Worm (Caenorhabditis elegans) whole organism, young adult: ENCODE measurements around the gene F47G3.3.
A peak's percentile ranks its signal among the peaks of the same experiment; 100 is the strongest.

Experiments
- B0019.2 ChIP-seq: fragments of 200-800 bp; sonication (Bioruptor generic); conservative IDR thresholded peaks from 2 replicates; pipeline ENCODE4 v1.3.6; 2022; ENCODE audit warnings: missing genetic modification reagents, missing genetic modification characterization, missing compliant biosample characterization
- B0035.1 ChIP-seq: sonication (generic microtip); optimal IDR thresholded peaks from 2 replicates; lab custom pipeline; 2016; ENCODE audit warnings: missing genetic modification characterization, mild to moderate bottlenecking, missing compliant biosample characterization, missing genotype, missing genetic modification reagents
- C06A6.2 ChIP-seq: fragments of 200-800 bp; sonication (Bioruptor generic); conservative IDR thresholded peaks from 2 replicates; pipeline ENCODE4 v1.3.6; 2022; ENCODE audit warnings: missing genetic modification characterization, missing compliant biosample characterization
- C17E4.6 ChIP-seq: fragments of 200-800 bp; sonication (Bioruptor generic); IDR thresholded peaks from 2 replicates; pipeline ENCODE4 v1.3.6; 2022; ENCODE audit warnings: missing genetic modification reagents, missing genetic modification characterization, missing compliant biosample characterization
- D2030.7 ChIP-seq: fragments of 200-800 bp; sonication (Bioruptor generic); IDR thresholded peaks from 2 replicates; pipeline ENCODE4 v1.3.6; 2022; ENCODE audit warnings: missing genetic modification reagents, missing genetic modification characterization, missing compliant biosample characterization
- F22D6.2 ChIP-seq: sonication (generic microtip); optimal IDR thresholded peaks from 2 replicates; lab custom pipeline; 2016; ENCODE audit warnings: mild to moderate bottlenecking, missing genetic modification characterization, missing compliant biosample characterization
- F49E8.2 ChIP-seq: sonication (generic microtip); optimal IDR thresholded peaks from 3 replicates; lab custom pipeline; 2017; ENCODE audit warnings: missing genetic modification characterization, mild to moderate bottlenecking, missing compliant biosample characterization, antibody characterized with exemption, moderate library complexity; ENCODE audit not compliant: insufficient read depth
- F52B5.7 ChIP-seq: sonication (generic microtip); optimal IDR thresholded peaks from 2 replicates; lab custom pipeline; 2016; ENCODE audit warnings: mild to moderate bottlenecking, missing genetic modification characterization, missing compliant biosample characterization
- K12H6.12 ChIP-seq: fragments of 200-800 bp; sonication (Bioruptor generic); optimal IDR thresholded peaks from 2 replicates; lab custom pipeline; 2018; ENCODE audit warnings: mild to moderate bottlenecking, missing genetic modification characterization, missing compliant biosample characterization
- Y53F4B.3 ChIP-seq: fragments of 200-800 bp; sonication (Bioruptor generic); IDR thresholded peaks from 2 replicates; pipeline ENCODE4 v1.3.6; 2022; ENCODE audit warnings: missing genetic modification reagents, missing genetic modification characterization, missing compliant biosample characterization
- Y56A3A.18 ChIP-seq: fragments of 200-800 bp; sonication (Bioruptor generic); IDR thresholded peaks from 2 replicates; pipeline ENCODE4 v1.3.6; 2022; ENCODE audit warnings: missing genetic modification reagents, missing genetic modification characterization, missing compliant biosample characterization
- Y95B8A.8 ChIP-seq: fragments of 200-800 bp; sonication (Bioruptor generic); IDR thresholded peaks from 2 replicates; pipeline ENCODE4 v1.3.6; 2022; ENCODE audit warnings: missing genetic modification reagents, missing genetic modification characterization, missing compliant biosample characterization
- aptf-3 ChIP-seq: fragments of 200-800 bp; sonication (Bioruptor generic); IDR thresholded peaks from 2 replicates; pipeline ENCODE4 v1.3.6; 2022; ENCODE audit warnings: missing genetic modification characterization, missing compliant biosample characterization
- athp-1 ChIP-seq: sonication (generic microtip); optimal IDR thresholded peaks from 2 replicates; lab custom pipeline; 2017; ENCODE audit warnings: mild to moderate bottlenecking, missing genetic modification characterization, missing compliant biosample characterization
- attf-3 ChIP-seq: fragments of 200-800 bp; sonication (Bioruptor generic); conservative IDR thresholded peaks from 2 replicates; pipeline ENCODE4 v1.3.6; 2022; ENCODE audit warnings: missing genetic modification reagents, missing genetic modification characterization, missing compliant biosample characterization
- attf-5 ChIP-seq: fragments of 200-800 bp; sonication (Bioruptor generic); optimal IDR thresholded peaks from 2 replicates; lab custom pipeline; 2018; ENCODE audit warnings: mild to moderate bottlenecking, missing genetic modification characterization, missing compliant biosample characterization
- cebp-2 ChIP-seq: fragments of 200-800 bp; sonication (Bioruptor generic); IDR thresholded peaks from 2 replicates; pipeline ENCODE4 v1.3.6; 2022; ENCODE audit warnings: missing genetic modification characterization, missing compliant biosample characterization
- ceh-100 ChIP-seq: fragments of 200-800 bp; sonication (Bioruptor generic); IDR thresholded peaks from 2 replicates; pipeline ENCODE4 v1.3.6; 2022; ENCODE audit warnings: missing genetic modification reagents, missing genetic modification characterization, missing compliant biosample characterization
- ceh-40 ChIP-seq: fragments of 200-800 bp; sonication (Bioruptor generic); IDR thresholded peaks from 2 replicates; pipeline ENCODE4 v1.3.6; 2022; ENCODE audit warnings: missing genetic modification characterization, missing compliant biosample characterization
- dox-1 ChIP-seq: fragments of 200-800 bp; sonication (Bioruptor generic); IDR thresholded peaks from 2 replicates; pipeline ENCODE4 v1.3.6; 2022; ENCODE audit warnings: missing genetic modification reagents, missing genetic modification characterization, missing compliant biosample characterization
- ets-4 ChIP-seq: fragments of 200-800 bp; sonication (Bioruptor generic); optimal IDR thresholded peaks from 2 replicates; lab custom pipeline; 2018; ENCODE audit warnings: mild to moderate bottlenecking, missing genetic modification characterization, missing compliant biosample characterization
- gei-17 ChIP-seq: fragments of 200-800 bp; sonication (Bioruptor generic); optimal IDR thresholded peaks from 2 replicates; lab custom pipeline; 2018; ENCODE audit warnings: mild to moderate bottlenecking, missing genetic modification characterization, missing compliant biosample characterization
- let-607 ChIP-seq, 2 experiments: fragments of 200-800 bp in 1 of 2; sonication (Bioruptor generic) in 1 of 2; sonication (generic microtip) in 1 of 2; optimal IDR thresholded peaks; 2 replicates each; lab custom pipeline; 2016 to 2018; ENCODE audit warnings: mild to moderate bottlenecking in 2 of 2, missing compliant biosample characterization in 2 of 2, missing genetic modification characterization in 2 of 2, moderate library complexity in 2 of 2, missing genotype in 1 of 2
- mcd-1 ChIP-seq: fragments of 200-800 bp; sonication (Bioruptor generic); IDR thresholded peaks from 2 replicates; pipeline ENCODE4 v1.3.6; 2022; ENCODE audit warnings: missing genetic modification reagents, missing genetic modification characterization, missing compliant biosample characterization
- nhr-80 ChIP-seq: sonication (generic microtip); optimal IDR thresholded peaks from 2 replicates; lab custom pipeline; 2016; ENCODE audit warnings: missing genetic modification characterization, missing compliant biosample characterization
- nhr-90 ChIP-seq: sonication (generic microtip); optimal IDR thresholded peaks from 2 replicates; lab custom pipeline; 2016; ENCODE audit warnings: missing genotype, mild to moderate bottlenecking, missing genetic modification characterization, missing compliant biosample characterization
- sdz-38 ChIP-seq: sonication (generic microtip); optimal IDR thresholded peaks from 2 replicates; lab custom pipeline; 2016; ENCODE audit warnings: missing genotype, missing genetic modification characterization, missing compliant biosample characterization
- sea-2 ChIP-seq: fragments of 200-800 bp; sonication (Bioruptor generic); IDR thresholded peaks from 2 replicates; pipeline ENCODE4 v1.3.6; 2022; ENCODE audit warnings: missing genetic modification characterization, missing compliant biosample characterization
- snpc-4 ChIP-seq, 5 experiments: fragments of 150-350 bp in 1 of 5; sonication (generic microtip) in 4 of 5; optimal IDR thresholded peaks; 2 replicates each; lab custom pipeline; 2014 to 2018; ENCODE audit warnings: missing genetic modification characterization in 5 of 5, missing biosample characterization in 3 of 5, antibody characterized with exemption in 2 of 5, mild to moderate bottlenecking in 2 of 5, missing compliant biosample characterization in 2 of 5, missing genotype in 2 of 5, moderate library complexity in 2 of 5, missing genetic modification reagents in 1 of 5
- tbp1 ChIP-seq: fragments of 200-800 bp; sonication (Bioruptor generic); optimal IDR thresholded peaks from 2 replicates; lab custom pipeline; 2018; ENCODE audit warnings: mild to moderate bottlenecking, missing genetic modification characterization, missing compliant biosample characterization
- zfh-2 ChIP-seq: fragments of 200-800 bp; sonication (Bioruptor generic); conservative IDR thresholded peaks from 2 replicates; pipeline ENCODE4 v1.3.6; 2022; ENCODE audit warnings: missing genetic modification reagents, missing genetic modification characterization, missing compliant biosample characterization
- zim-3 ChIP-seq: sonication (generic microtip); optimal IDR thresholded peaks from 2 replicates; lab custom pipeline; 2017; ENCODE audit warnings: mild to moderate bottlenecking, missing genetic modification characterization, moderate library complexity, missing compliant biosample characterization
- ztf-25 ChIP-seq: fragments of 200-800 bp; sonication (Bioruptor generic); IDR thresholded peaks from 2 replicates; pipeline ENCODE4 v1.3.6; 2022; ENCODE audit warnings: missing genetic modification reagents, missing genetic modification characterization, missing compliant biosample characterization
- ztf-28 ChIP-seq: fragments of 200-800 bp; sonication (Bioruptor generic); IDR thresholded peaks from 2 replicates; pipeline ENCODE4 v1.3.6; 2022; ENCODE audit warnings: missing genetic modification reagents, missing genetic modification characterization, missing compliant biosample characterization

The F47G3.3 gene

DNA sequence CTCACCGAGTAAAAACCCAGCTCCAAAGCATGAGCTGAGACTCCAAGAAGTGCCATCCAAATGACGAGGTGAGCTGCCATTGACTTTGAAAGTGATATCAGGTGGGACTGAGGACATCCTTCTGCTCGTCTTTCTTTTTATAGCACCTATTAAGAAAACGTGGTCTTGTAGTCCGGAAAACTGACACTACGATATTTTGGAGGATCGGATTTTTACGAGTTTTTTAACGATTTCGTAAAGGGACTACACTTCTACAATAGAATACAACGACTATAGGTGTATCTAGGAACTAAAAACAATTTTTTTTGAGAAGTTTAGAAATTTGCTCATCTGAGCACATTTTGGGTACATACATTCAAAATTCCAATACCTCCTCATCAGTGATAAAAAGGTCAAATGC lies 32.9 kb upstream of the F47G3.3 start, which contains the start of gene nlp-23:
Gene nlp-23, minus strand, starts transcription at position 101 of the 400 bp plus-strand sequence.
- TF ChIP-seq zim-3 (tag; lab: Kevin White, UChicago) = no peak
- TF ChIP-seq ztf-25 (GFP tag; lab: Robert Waterston, UW) = no peak
- TF ChIP-seq nhr-80 (tag; lab: Kevin White, UChicago) = no peak
- TF ChIP-seq C17E4.6 (GFP tag; lab: Robert Waterston, UW) = no peak
- no peak for TF ChIP-seq aptf-3
- no peak for TF ChIP-seq K12H6.12 (tag; lab: Kevin White, UChicago)
- TF ChIP-seq nhr-90 (tag; lab: Kevin White, UChicago) = no peak
- no peak for TF ChIP-seq ztf-28 (GFP tag; lab: Robert Waterston, UW)
- no peak for TF ChIP-seq Y53F4B.3 (GFP tag; lab: Robert Waterston, UW)
- no peak for TF ChIP-seq athp-1
- TF ChIP-seq ceh-100 (GFP tag; lab: Robert Waterston, UW) = no peak
- TF ChIP-seq attf-3 (GFP tag; lab: Robert Waterston, UW) = no peak
- no peak for TF ChIP-seq tbp1
- TF ChIP-seq ets-4 = no peak
- no peak for TF ChIP-seq ceh-40
- no peak for TF ChIP-seq F49E8.2 (tag; lab: Kevin White, UChicago)
- TF ChIP-seq attf-5 (GFP tag; lab: Kevin White, UChicago) = no peak
- no peak for TF ChIP-seq D2030.7 (GFP tag; lab: Robert Waterston, UW)
- no peak for TF ChIP-seq mcd-1 (GFP tag; lab: Robert Waterston, UW)
- TF ChIP-seq let-607 (tag; optimal IDR thresholded peaks at IDR 0.05; lab: Kevin White, UChicago) = no peak

DNA sequence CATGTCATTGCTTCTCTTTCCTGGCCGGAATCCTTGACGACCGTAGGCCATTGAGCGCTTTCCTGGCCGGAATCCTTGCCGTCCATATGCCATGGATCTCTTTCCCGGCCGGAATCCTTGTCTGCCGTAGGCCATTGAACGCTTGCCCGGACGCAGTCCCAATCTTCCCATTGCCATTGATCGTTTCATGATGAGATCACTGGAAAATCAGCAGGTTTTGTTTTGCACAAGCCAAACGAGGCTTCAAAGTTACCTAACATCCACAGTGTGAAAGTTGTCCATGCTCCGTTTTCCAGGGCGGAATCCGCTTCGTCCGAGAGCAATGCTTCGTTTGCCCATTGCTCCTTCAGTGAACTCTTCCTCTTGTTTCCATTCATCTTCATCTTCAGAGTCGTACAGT lies 31.7 kb upstream of the F47G3.3 start:
- TF ChIP-seq zfh-2 (0 out of 2 replicates have a peak, but pooled peaks have one; percentile 10), Y95B8A.8 (no peak)

DNA sequence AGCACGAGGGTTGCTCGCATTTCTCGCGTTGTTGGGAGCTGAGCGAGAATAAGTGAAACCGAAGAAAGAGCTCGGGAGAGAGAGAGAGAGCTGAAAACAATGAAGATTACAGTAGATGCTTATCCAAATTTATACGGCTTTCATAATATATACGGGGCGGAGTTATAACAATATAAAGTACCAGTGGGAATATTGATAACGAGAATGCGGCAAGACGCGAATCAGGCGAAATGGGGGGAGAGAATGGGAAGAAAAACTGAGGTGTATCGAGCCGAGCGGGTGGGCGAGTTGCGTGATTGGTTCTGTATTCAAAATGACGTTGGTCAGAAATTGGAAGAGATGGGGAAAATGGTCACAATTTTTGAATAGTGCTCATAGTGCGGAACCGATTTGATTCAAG lies 31.1 kb upstream of the F47G3.3 start, which contains the start of gene nlp-2:
Gene nlp-2, minus strand, starts transcription at position 101 of the 400 bp plus-strand sequence.
- TF ChIP-seq sdz-38 (tag; lab: Kevin White, UChicago) (no peak), B0035.1 (no peak), F49E8.2 (tag; lab: Kevin White, UChicago) (no peak), C06A6.2 (no peak), F22D6.2 (tag; lab: Kevin White, UChicago) (no peak), gei-17 (GFP tag; lab: Kevin White, UChicago) (no peak), snpc-4 (GFP tag; optimal IDR thresholded peaks at IDR 0.05; lab: Kevin White, UChicago) (no peak), snpc-4 (tag; optimal IDR thresholded peaks at IDR 0.05; lab: Kevin White, UChicago) (no peak), Y53F4B.3 (GFP tag; lab: Robert Waterston, UW) (no peak), B0019.2 (GFP tag; lab: Robert Waterston, UW) (no peak), Y56A3A.18 (no peak), Y95B8A.8 (no peak), sea-2 (GFP tag; lab: Robert Waterston, UW) (no peak), F52B5.7 (tag; lab: Kevin White, UChicago) (no peak)

DNA sequence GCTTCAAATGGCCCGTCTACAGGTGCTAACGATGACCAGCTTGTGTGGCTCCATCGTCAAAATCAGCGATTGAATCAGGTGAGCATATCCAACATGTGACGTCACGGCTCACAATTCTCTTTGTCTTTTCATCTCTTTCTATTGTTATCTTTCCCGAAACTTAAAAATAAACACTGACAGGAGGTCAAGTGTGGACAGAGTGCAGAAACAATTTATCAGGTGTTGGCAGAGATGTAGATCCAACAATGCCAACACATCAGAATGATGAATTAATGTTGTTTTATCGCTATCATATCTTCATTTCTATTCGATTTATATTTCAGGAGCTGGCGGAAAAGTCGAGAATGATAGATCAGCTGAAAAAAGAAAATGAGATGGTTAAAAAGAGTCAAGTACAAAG lies 27.8 kb upstream of the F47G3.3 start:
- TF ChIP-seq dox-1 (GFP tag; lab: Robert Waterston, UW) (no peak), sea-2 (GFP tag; lab: Robert Waterston, UW) (no peak), cebp-2 (no peak), B0019.2 (GFP tag; lab: Robert Waterston, UW) (no peak)
